Fruit fly (Drosophila melanogaster): ENCODE measurements around the gene CG6765.

Gene CG6765

DNA sequence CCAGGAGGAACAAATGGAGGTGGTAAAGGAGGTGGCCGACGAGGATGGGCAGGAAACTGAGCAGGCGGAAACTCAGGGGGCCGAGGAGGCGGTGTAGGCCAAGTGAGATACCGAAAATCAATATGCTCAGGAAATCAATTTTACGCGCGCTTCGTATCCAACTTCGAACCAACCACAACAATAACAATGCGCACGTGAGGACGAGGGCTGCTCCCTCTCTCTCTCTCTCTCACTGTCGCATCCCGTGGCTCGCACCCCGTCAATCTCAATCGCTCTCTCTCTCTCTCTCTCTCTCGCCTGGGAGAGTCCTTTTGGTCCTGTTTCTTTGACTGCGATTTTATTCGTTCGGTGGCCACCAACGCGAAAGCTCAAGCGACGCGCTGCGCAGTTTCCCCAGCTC, at the start of gene CG6765:
Gene CG6765 (plus strand): TSS at position 340 of the 400 bp plus-strand sequence.
- TF ChIP-seq onecut (GFP tag; IDR thresholded peaks at IDR 0.05) (peak; percentile 99), Deaf1 (tag; optimal IDR thresholded peaks at IDR 0.05) (peak; percentile 57), her (GFP tag; optimal IDR thresholded peaks at IDR 0.05) (no peak), CG2202 (tag; optimal IDR thresholded peaks at IDR 0.05) (no peak), mld (GFP tag; IDR thresholded peaks at IDR 0.05; ENCODE audit: partially characterized antibody) (0 out of 3 replicates have a peak, but pooled peaks have one; percentile 31), CG1832 (GFP tag; optimal IDR thresholded peaks at IDR 0.05) (peak; percentile 75), cwo (GFP tag; optimal IDR thresholded peaks at IDR 0.05) (peak; percentile 11), CG43689 (GFP tag; IDR thresholded peaks at IDR 0.05) (no peak), bcd (GFP tag; optimal IDR thresholded peaks at IDR 0.05) (no peak), CG17802 (tag; optimal IDR thresholded peaks at IDR 0.05) (no peak), Trl (optimal IDR thresholded peaks at IDR 0.05) (peak; percentile 83), Trl (GFP tag; optimal IDR thresholded peaks at IDR 0.05) (no peak), CG15073 (GFP tag; optimal IDR thresholded peaks at IDR 0.05) (no peak), nerfin-2 (GFP tag; IDR thresholded peaks at IDR 0.05; ENCODE audit: partially characterized antibody) (no peak), CG12155 (GFP tag; optimal IDR thresholded peaks at IDR 0.05) (no peak), D (optimal IDR thresholded peaks at IDR 0.05) (no peak), D (GFP tag; optimal IDR thresholded peaks at IDR 0.05) (no peak), ewg (GFP tag; optimal IDR thresholded peaks at IDR 0.05) (peak; percentile 64), kah (GFP tag; optimal IDR thresholded peaks at IDR 0.05) (no peak), HmgD (GFP tag; optimal IDR thresholded peaks at IDR 0.05) (no peak), Ets97D (GFP tag; optimal IDR thresholded peaks at IDR 0.05) (no peak), seq (GFP tag; IDR thresholded peaks at IDR 0.05) (0 out of 2 replicates have a peak, but pooled peaks have one; percentile 10), Hmr (GFP tag; optimal IDR thresholded peaks at IDR 0.05) (peak; percentile 18), pfk (GFP tag; optimal IDR thresholded peaks at IDR 0.05) (no peak), CoRest (tag; optimal IDR thresholded peaks at IDR 0.05) (no peak), CG1602 (GFP tag; optimal IDR thresholded peaks at IDR 0.05) (no peak), CG5180 (GFP tag; optimal IDR thresholded peaks at IDR 0.05) (peak; percentile 64), CG3281 (GFP tag; optimal IDR thresholded peaks at IDR 0.05) (no peak), amos (GFP tag; IDR thresholded peaks at IDR 0.05; ENCODE audit: partially characterized antibody) (0 out of 2 replicates have a peak, but pooled peaks have one; percentile 4), CG34422 (GFP tag; IDR thresholded peaks at IDR 0.05) (peak; percentile 44; the same call in 1 of the 3 replicates), CG7839 (tag; optimal IDR thresholded peaks at IDR 0.05) (no peak), Adf1 (GFP tag; IDR thresholded peaks at IDR 0.05) (peak; percentile 6; the same call in 1 of the 2 replicates), CkIIα-i1 (GFP tag; IDR thresholded peaks at IDR 0.05) (no peak), CG15514 (GFP tag; optimal IDR thresholded peaks at IDR 0.05) (peak; percentile 2), CG9727 (GFP tag; optimal IDR thresholded peaks at IDR 0.05) (no peak), Optix (GFP tag; IDR thresholded peaks at IDR 0.05) (no peak), hbn (GFP tag; IDR thresholded peaks at IDR 0.05; ENCODE audit: partially characterized antibody) (0 out of 2 replicates have a peak, but pooled peaks have one; percentile 29), CG6765 (GFP tag; optimal IDR thresholded peaks at IDR 0.05) (peak; percentile 86)

DNA sequence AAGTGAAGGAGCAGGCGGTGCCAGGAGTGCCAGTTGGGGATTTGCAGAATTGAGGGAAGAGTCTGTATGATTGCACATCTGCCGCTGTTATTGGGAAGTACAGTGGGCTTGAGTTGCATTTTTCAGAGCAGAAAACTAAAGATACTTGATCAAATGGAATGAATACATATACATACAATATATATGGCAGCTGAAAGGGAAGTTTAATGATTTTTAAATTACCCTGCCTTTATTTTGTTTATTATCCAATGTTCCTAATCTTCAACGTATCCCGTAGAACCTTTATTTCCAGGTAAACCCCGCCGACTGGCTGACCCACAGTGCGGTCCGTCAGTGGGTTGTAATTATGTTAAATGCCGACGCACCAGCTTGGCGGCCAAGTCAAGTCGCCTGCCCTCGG, 31.6 kb upstream of the CG6765 start:
- no peak for TF ChIP-seq danr (GFP tag; IDR thresholded peaks at IDR 0.05)
- TF ChIP-seq tll (GFP tag; optimal IDR thresholded peaks at IDR 0.05): peak in 1 of 2 experiments; percentile 28
- TF ChIP-seq CG3995 (GFP tag; optimal IDR thresholded peaks at IDR 0.05): no peak
- peak; percentile 91 for TF ChIP-seq zen (tag; optimal IDR thresholded peaks at IDR 0.05)
- no peak for TF ChIP-seq ato (GFP tag; IDR thresholded peaks at IDR 0.05; ENCODE audit: partially characterized antibody)
- TF ChIP-seq maf-S (GFP tag; optimal IDR thresholded peaks at IDR 0.05): no peak
- peak; percentile 41 for TF ChIP-seq Ets65A (GFP tag)
- no peak for TF ChIP-seq kni (GFP tag; optimal IDR thresholded peaks at IDR 0.05)
- TF ChIP-seq CG1603 (tag; optimal IDR thresholded peaks at IDR 0.05): no peak
- TF ChIP-seq CG5245 (GFP tag; optimal IDR thresholded peaks at IDR 0.05): no peak
- no peak for TF ChIP-seq zfh2 (GFP tag; optimal IDR thresholded peaks at IDR 0.05)
- no peak for TF ChIP-seq disco-r (GFP tag; optimal IDR thresholded peaks at IDR 0.05)
- no peak for TF ChIP-seq CG42726 (GFP tag; IDR thresholded peaks at IDR 0.05; ENCODE audit: partially characterized antibody)

All from whole organism, embryonic.